Fruit fly (Drosophila melanogaster): Measurements from ENCODE around the gene hoe2.
A peak's percentile ranks its signal among the peaks of the same experiment; 100 is the strongest.

The hoe2 gene

DNA sequence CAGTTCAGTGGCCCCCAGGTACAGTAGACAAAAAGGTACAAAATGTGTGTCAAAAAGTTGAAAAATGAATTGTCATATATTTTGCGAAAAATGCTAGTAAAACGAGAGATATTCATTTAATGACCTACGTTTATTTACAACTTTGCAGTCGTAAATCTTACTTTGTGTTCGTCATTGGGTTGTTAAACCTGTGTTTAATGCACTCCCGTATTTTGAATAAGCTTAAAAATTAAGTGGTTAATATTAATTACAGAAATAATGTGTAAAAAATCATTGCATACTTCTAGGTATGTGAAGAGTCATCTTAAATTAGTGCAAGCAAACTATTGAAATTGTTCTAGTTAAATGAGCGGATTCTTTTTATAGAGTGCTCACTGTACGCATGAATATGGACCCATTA, 47.7 kb downstream of the hoe2 start (continued):
- TF ChIP-seq sens (GFP tag): peak; percentile 20
- peak; percentile 56 for TF ChIP-seq Med (GFP tag)
- TF ChIP-seq Aef1 (GFP tag; IDR thresholded peaks at IDR 0.05): no peak
- TF ChIP-seq Rfx (GFP tag; IDR thresholded peaks at IDR 0.05): no peak
- TF ChIP-seq en (GFP tag; optimal IDR thresholded peaks at IDR 0.05): no peak
- TF ChIP-seq CG6254 (GFP tag; optimal IDR thresholded peaks at IDR 0.05): no peak
- TF ChIP-seq CG3995 (GFP tag; optimal IDR thresholded peaks at IDR 0.05): no peak

DNA sequence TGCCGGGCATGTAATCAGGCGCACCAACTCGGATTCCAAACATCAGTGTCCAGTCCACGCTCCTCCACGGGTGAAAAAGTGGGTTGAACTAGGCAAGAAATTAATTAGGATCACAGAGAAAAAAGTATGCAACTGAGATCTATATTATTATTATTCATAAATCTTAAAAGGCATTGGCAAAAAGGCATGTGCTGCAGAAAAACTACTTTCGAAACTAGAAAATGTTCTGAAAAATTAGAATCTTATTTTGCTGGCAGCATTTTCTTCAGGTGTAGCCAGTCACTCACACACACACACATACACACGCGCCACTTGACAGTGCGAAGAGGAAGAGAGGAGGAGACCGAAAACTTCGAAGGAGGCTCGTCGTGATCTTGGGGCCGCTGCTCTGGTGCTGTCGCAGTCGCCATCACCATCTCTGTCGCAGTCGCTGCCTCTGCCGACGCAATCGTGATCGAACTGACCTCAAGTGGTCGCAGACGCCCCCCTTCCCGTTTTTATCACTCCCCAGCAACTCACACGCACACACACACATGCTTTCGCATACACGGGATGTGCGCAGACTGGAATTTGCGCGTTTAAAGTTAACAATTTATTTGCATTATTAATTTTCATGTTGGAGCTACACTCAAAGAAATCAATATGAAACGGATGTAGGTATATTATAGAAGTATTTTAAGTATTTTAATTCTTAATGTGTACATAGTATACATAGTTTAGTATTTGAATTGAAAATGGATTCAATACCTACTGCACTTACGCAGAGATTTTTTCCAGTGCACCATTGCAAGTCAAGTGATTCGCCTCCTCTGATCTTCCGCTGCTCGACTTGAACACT, 48.6 kb downstream of the hoe2 start:
- TF ChIP-seq CG13624 (GFP tag; optimal IDR thresholded peaks at IDR 0.05) (no peak), CG17829 (tag; optimal IDR thresholded peaks at IDR 0.05) (peak; percentile 45), fru (optimal IDR thresholded peaks at IDR 0.05) (no peak), run (tag; optimal IDR thresholded peaks at IDR 0.05) (peak; percentile 23), lola (GFP tag; optimal IDR thresholded peaks at IDR 0.05) (peak in 1 of 3 experiments; percentile 23), jing (GFP tag; optimal IDR thresholded peaks at IDR 0.05) (peak; percentile 40), bab2 (GFP tag; optimal IDR thresholded peaks at IDR 0.05) (peak; percentile 31), Mrtf (GFP tag; IDR thresholded peaks at IDR 0.05) (peak; percentile 59; the same call in 2 of the 3 replicates), fd96Cb (tag; optimal IDR thresholded peaks at IDR 0.05) (peak; percentile 45), CG14441 (GFP tag; IDR thresholded peaks at IDR 0.05) (peak; percentile 77), Dad (GFP tag; optimal IDR thresholded peaks at IDR 0.05) (no peak), Kr (GFP tag; optimal IDR thresholded peaks at IDR 0.05) (no peak), CG10979 (tag; optimal IDR thresholded peaks at IDR 0.05) (peak; percentile 43), CG17612 (GFP tag; IDR thresholded peaks at IDR 0.05) (peak; percentile 61), ase (GFP tag; IDR thresholded peaks at IDR 0.05) (peak; percentile 72; the same call in 2 of the 3 replicates), bbx (GFP tag; IDR thresholded peaks at IDR 0.05; ENCODE audit: partially characterized antibody) (no peak), wdn (GFP tag; IDR thresholded peaks at IDR 0.05) (peak; percentile 49; the same call in 1 of the 2 replicates), CG7357 (GFP tag; IDR thresholded peaks at IDR 0.05) (peak; percentile 41; the same call in 1 of the 3 replicates), CG18476 (GFP tag; optimal IDR thresholded peaks at IDR 0.05) (peak; percentile 27), knrl (GFP tag; IDR thresholded peaks at IDR 0.05; ENCODE audit: partially characterized antibody) (no peak), salm (tag; optimal IDR thresholded peaks at IDR 0.05) (no peak), ranshi (GFP tag; IDR thresholded peaks at IDR 0.05) (peak; percentile 72), Ravus (GFP tag; IDR thresholded peaks at IDR 0.05) (peak; percentile 27; the same call in 1 of the 2 replicates), Pdp1 (GFP tag; optimal IDR thresholded peaks at IDR 0.05) (peak; percentile 0 to 23), Abd-B (GFP tag; optimal IDR thresholded peaks at IDR 0.05) (peak; percentile 42), zfh1 (GFP tag; IDR thresholded peaks at IDR 0.05) (peak; percentile 78), ap (GFP tag; IDR thresholded peaks at IDR 0.05) (peak; percentile 31; the same call in 1 of the 2 replicates), CG6272 (GFP tag; IDR thresholded peaks at IDR 0.05) (peak; percentile 38; the same call in 1 of the 2 replicates), insv (GFP tag; optimal IDR thresholded peaks at IDR 0.05) (no peak), Taf1 (GFP tag; IDR thresholded peaks at IDR 0.05) (peak; percentile 47; the same call in 1 of the 2 replicates), CG11093 (GFP tag; IDR thresholded peaks at IDR 0.05) (0 out of 3 replicates have a peak, but pooled peaks have one; percentile 20), Hr39 (optimal IDR thresholded peaks at IDR 0.05) (no peak), z (GFP tag; IDR thresholded peaks at IDR 0.05) (0 out of 3 replicates have a peak, but pooled peaks have one; percentile 28), br (optimal IDR thresholded peaks at IDR 0.05) (no peak), chinmo (GFP tag; IDR thresholded peaks at IDR 0.05; ENCODE audit: partially characterized antibody) (peak; percentile 58; the same call in 2 of the 4 replicates), ind (GFP tag; optimal IDR thresholded peaks at IDR 0.05) (peak; percentile 56), ab (GFP tag; optimal IDR thresholded peaks at IDR 0.05) (no peak), Hmr (GFP tag; optimal IDR thresholded peaks at IDR 0.05) (peak; percentile 31), CG15479 (GFP tag; optimal IDR thresholded peaks at IDR 0.05) (peak; percentile 19), CG8089 (GFP tag; optimal IDR thresholded peaks at IDR 0.05) (no peak), NK7.1 (GFP tag; optimal IDR thresholded peaks at IDR 0.05) (no peak), CG10959 (GFP tag; IDR thresholded peaks at IDR 0.05) (peak; percentile 57; the same call in 1 of the 2 replicates)

Measured in whole organism, embryonic.